Fruit fly (Drosophila melanogaster): ENCODE data around the gene cnc.

cnc gene

dm6 chr3R:23248853-23249573, 22.5 kb upstream of the cnc start, which contains the start of gene CG4467:
TSS of gene CG4467 (minus strand) at chr3R:23248903.
- peak; percentile 21; the same call in 1 of the 2 replicates for TF ChIP-seq Ets98B (GFP tag; IDR thresholded peaks at IDR 0.05)
- TF ChIP-seq CG9948 (tag; optimal IDR thresholded peaks at IDR 0.05), result no peak

dm6 chr3R:23239934-23240632, 13.6 kb upstream of the cnc start:
- TF ChIP-seq CG15710 (tag; optimal IDR thresholded peaks at IDR 0.05), result peak; percentile 5
- no peak for TF ChIP-seq fd96Ca (GFP tag; IDR thresholded peaks at IDR 0.05)
- peak; percentile 56 for TF ChIP-seq CG8159 (tag; optimal IDR thresholded peaks at IDR 0.05)

- TF ChIP-seq CG17806 (tag; optimal IDR thresholded peaks at IDR 0.05) (no peak), CG9948 (tag; optimal IDR thresholded peaks at IDR 0.05) (no peak), D1 (tag; optimal IDR thresholded peaks at IDR 0.05) (no peak), EcR (GFP tag; optimal IDR thresholded peaks at IDR 0.05) (no peak), CG10348 (GFP tag; IDR thresholded peaks at IDR 0.05) (no peak), Ets98B (GFP tag; IDR thresholded peaks at IDR 0.05) (no peak), CG8159 (tag; optimal IDR thresholded peaks at IDR 0.05) (no peak), CG8301 (tag; optimal IDR thresholded peaks at IDR 0.05) (no peak), CG4496 (GFP tag; IDR thresholded peaks at IDR 0.05) (no peak), CG15710 (tag; optimal IDR thresholded peaks at IDR 0.05) (no peak), Pif1B (GFP tag; optimal IDR thresholded peaks at IDR 0.05) (no peak), Pif1A (GFP tag; optimal IDR thresholded peaks at IDR 0.05) (no peak), fd96Ca (GFP tag; IDR thresholded peaks at IDR 0.05) (no peak)
These were observed 12.5 kb upstream of the cnc start for dm6 chr3R:23239051-23239450.

dm6 chr3R:23228605-23229264, 2.2 kb upstream of the cnc start:
- TF ChIP-seq CG12605 (GFP tag; IDR thresholded peaks at IDR 0.05) (no peak), Ets98B (GFP tag; IDR thresholded peaks at IDR 0.05) (no peak), fd96Ca (GFP tag; IDR thresholded peaks at IDR 0.05) (no peak), CG14655 (GFP tag; optimal IDR thresholded peaks at IDR 0.05) (no peak), CG4496 (GFP tag; IDR thresholded peaks at IDR 0.05) (no peak), D1 (tag; optimal IDR thresholded peaks at IDR 0.05) (no peak), EcR (GFP tag; optimal IDR thresholded peaks at IDR 0.05) (no peak), CG34367 (tag; optimal IDR thresholded peaks at IDR 0.05) (no peak), Pif1A (GFP tag; optimal IDR thresholded peaks at IDR 0.05) (no peak), Pif1B (GFP tag; optimal IDR thresholded peaks at IDR 0.05) (no peak), Snoo (tag; optimal IDR thresholded peaks at IDR 0.05) (no peak)

dm6 chr3R:23225266-23225665, 1.2 kb downstream of the cnc start:
- no peak for TF ChIP-seq EcR (GFP tag; optimal IDR thresholded peaks at IDR 0.05)
- TF ChIP-seq CG34367 (tag; optimal IDR thresholded peaks at IDR 0.05), result peak; percentile 10

dm6 chr3R:23223151-23223810, 3.2 kb downstream of the cnc start:
- TF ChIP-seq CG10348 (GFP tag; IDR thresholded peaks at IDR 0.05), result no peak
- TF ChIP-seq Pif1A (GFP tag; optimal IDR thresholded peaks at IDR 0.05), result no peak
- no peak for TF ChIP-seq D1 (tag; optimal IDR thresholded peaks at IDR 0.05)
- TF ChIP-seq CG8301 (tag; optimal IDR thresholded peaks at IDR 0.05), result no peak
- no peak for TF ChIP-seq CG32121 (GFP tag; IDR thresholded peaks at IDR 0.05)
- TF ChIP-seq Snoo (tag; optimal IDR thresholded peaks at IDR 0.05), result no peak
- no peak for TF ChIP-seq CG17806 (tag; optimal IDR thresholded peaks at IDR 0.05)
- TF ChIP-seq gl (tag; optimal IDR thresholded peaks at IDR 0.05), result no peak
- no peak for TF ChIP-seq Pif1B (GFP tag; optimal IDR thresholded peaks at IDR 0.05)
- TF ChIP-seq rn (GFP tag; IDR thresholded peaks at IDR 0.05), result no peak
- TF ChIP-seq CG4496 (GFP tag; IDR thresholded peaks at IDR 0.05), result no peak
- TF ChIP-seq Ets98B (GFP tag; IDR thresholded peaks at IDR 0.05), result no peak
- no peak for TF ChIP-seq CG14655 (GFP tag; optimal IDR thresholded peaks at IDR 0.05)
- no peak for TF ChIP-seq CG8159 (tag; optimal IDR thresholded peaks at IDR 0.05)
- TF ChIP-seq CG34367 (tag; optimal IDR thresholded peaks at IDR 0.05), result no peak
- no peak for TF ChIP-seq CG13204 (GFP tag; optimal IDR thresholded peaks at IDR 0.05)
- no peak for TF ChIP-seq EcR (GFP tag; optimal IDR thresholded peaks at IDR 0.05)
- no peak for TF ChIP-seq CG9948 (tag; optimal IDR thresholded peaks at IDR 0.05)
- TF ChIP-seq CG12605 (GFP tag; IDR thresholded peaks at IDR 0.05), result no peak
- no peak for TF ChIP-seq fd96Ca (GFP tag; IDR thresholded peaks at IDR 0.05)

Data from whole organism, pupa.